Worm (Caenorhabditis elegans) whole organism, dauer: ENCODE data around the gene clec-184.
"Not testable (repeated sequence)": the region's sequence is repeated elsewhere in the genome, so short reads cannot be mapped to it uniquely, and the experiment has no call there.

Experiments
- unc-62 ChIP-seq: sonication (generic microtip); optimal IDR thresholded peaks from 2 replicates; lab custom pipeline; 2017; ENCODE audit warnings: missing biosample characterization, missing genetic modification reagents, missing genetic modification characterization

Gene clec-184

DNA sequence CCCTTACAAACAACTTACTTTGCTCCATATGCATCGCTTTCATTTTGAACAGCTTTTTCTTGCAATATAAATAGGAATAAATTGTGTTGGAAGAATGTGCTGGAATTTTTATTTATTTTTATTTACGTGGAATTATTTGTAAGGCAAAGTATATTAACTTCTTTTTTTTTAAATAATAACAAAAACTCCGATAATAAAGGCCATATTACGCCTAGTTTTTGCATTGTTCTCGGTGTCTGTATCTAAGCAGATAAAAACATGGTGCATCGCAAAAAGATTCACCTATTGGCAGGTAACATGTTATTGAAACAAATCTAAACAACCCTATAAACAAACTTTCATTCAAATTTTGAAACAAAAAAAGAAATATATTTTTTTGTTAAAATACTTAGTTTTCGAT lies 30.9 kb downstream of the clec-184 start, which contains the start of gene C25G4.8:
TSS of gene C25G4.8 (minus strand) at position 101 of the 400 bp plus-strand sequence.
- TF ChIP-seq unc-62 (GFP tag; lab: Kevin White, UChicago) = no peak

DNA sequence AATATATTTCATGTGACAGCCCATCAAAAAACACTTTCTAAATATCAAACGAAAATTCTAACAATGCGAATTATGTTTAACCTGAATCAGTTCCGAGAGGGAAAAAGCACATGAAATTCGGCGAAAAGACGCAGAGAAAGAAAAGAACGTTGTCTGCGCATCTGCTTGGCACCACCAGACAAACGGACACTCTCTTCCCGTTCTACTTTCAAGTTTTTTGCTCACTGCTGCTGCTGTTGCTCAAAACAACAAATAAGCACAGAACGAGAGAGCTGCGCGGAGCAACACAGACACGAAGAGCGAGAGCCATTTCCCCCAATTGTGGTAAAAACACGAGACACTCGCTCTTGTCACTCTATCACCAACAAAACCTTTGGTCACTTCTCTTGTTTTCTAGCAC lies 32.4 kb downstream of the clec-184 start:
- no peak for TF ChIP-seq unc-62 (GFP tag; lab: Kevin White, UChicago)

DNA sequence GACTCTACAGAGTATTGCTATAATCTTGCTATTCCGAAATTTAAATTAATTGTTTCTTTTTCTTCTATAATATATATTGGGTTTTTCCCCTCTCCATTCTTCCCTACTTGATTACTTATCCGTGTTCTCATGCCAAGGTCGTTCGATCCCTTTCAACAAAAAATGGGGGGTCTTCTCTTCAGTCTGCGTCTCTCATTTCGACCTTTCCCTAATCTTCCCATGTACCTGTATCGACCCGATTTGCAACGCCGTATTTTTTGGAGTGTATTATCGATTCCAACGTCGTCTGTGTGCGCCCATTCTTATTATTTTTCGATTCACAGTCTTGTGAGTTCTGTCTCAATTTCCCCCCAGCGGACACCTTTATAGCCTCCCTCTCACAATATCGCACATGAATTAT lies 35.3 kb downstream of the clec-184 start:
- TF ChIP-seq unc-62 (GFP tag; lab: Kevin White, UChicago) = no peak

ce11 chrIV:12468359-12468758 lies 35.9 kb downstream of the clec-184 start, which contains the start of gene igdb-2:
TSS of gene igdb-2 (plus strand) at chrIV:12468659.
- TF ChIP-seq unc-62 (GFP tag; lab: Kevin White, UChicago) = no peak

ce11 chrIV:12476942-12477341 lies 44.5 kb downstream of the clec-184 start, which contains the start of gene T04A11.1:
TSS of gene T04A11.1 (minus strand) at chrIV:12477042.
- not testable (repeated sequence) for TF ChIP-seq unc-62 (GFP tag; lab: Kevin White, UChicago)

DNA sequence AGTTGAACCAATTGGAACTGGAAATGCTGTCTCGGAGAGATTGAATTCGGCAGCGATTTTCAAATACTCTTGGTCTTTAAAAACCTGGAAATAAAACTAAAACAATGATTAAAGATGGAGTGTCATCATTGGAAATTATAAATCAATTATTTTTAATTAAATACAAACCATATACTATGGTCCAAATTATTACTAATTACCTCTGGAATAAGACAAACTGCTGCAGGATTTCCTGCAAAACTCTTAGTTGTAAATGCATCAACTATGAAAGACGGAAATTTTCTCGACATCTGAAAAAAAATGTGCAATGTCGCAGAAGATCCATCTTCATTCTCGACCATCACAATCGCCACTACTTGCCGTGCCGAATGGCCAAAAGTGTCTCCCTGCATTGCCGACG lies 46.3 kb downstream of the clec-184 start, which contains the start of gene igdb-1:
TSS of gene igdb-1 (plus strand) at position 301 of the 400 bp plus-strand sequence.
- TF ChIP-seq unc-62 (GFP tag; lab: Kevin White, UChicago) = not testable (repeated sequence)

DNA sequence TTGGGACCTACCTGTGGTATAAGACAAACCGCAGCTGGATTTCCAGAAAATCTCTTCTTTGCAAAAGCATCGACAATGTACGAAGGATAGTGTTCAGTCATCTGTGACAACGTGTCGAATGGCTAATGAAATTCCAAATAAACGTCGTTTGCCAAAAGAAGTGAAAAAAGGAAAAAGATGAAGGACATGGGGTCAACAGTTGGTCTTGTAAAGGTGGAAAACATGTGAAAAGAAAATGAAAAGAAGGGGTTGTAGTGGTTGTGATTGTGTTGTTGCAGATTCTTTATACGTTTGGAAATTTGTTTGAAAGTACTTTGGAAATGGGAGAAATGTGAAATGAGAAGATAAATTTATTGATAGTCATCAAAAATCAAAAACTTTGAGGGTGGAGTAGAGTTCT lies 52.0 kb downstream of the clec-184 start, which contains the start of gene T04A11.4:
TSS of gene T04A11.4 (minus strand) at position 101 of the 400 bp plus-strand sequence.
- TF ChIP-seq unc-62 (GFP tag; lab: Kevin White, UChicago) = not testable (repeated sequence)
